Worm (Caenorhabditis elegans) whole organism, mixed stage, embryonic: ENCODE measurements around the gene srx-113.

Experiments used
- M03D4.4 ChIP-seq: sonication (generic microtip); optimal IDR thresholded peaks from 2 replicates; lab custom pipeline; 2017; ENCODE audit warnings: mild to moderate bottlenecking, missing genetic modification characterization, missing compliant biosample characterization
- bed-3 ChIP-seq: fragments of 200-800 bp; sonication (Bioruptor generic); optimal IDR thresholded peaks from 3 replicates; lab custom pipeline; 2018; ENCODE audit warnings: mild to moderate bottlenecking, missing genetic modification characterization, moderate library complexity, missing compliant biosample characterization
- blmp-1 ChIP-seq: fragments of 150-350 bp; optimal IDR thresholded peaks from 2 replicates; lab custom pipeline; 2014; ENCODE audit warnings: missing biosample characterization, missing genetic modification characterization
- ceh-39 ChIP-seq: fragments of 150-350 bp; optimal IDR thresholded peaks from 2 replicates; lab custom pipeline; 2014; ENCODE audit warnings: missing biosample characterization, missing genetic modification characterization
- ceh-43 ChIP-seq: fragments of 200-800 bp; sonication (Bioruptor generic); optimal IDR thresholded peaks from 2 replicates; lab custom pipeline; 2018; ENCODE audit warnings: mild to moderate bottlenecking, missing genetic modification characterization, moderate library complexity, missing compliant biosample characterization
- ceh-83 ChIP-seq: fragments of 200-800 bp; sonication (Bioruptor generic); optimal IDR thresholded peaks from 2 replicates; lab custom pipeline; 2018; ENCODE audit warnings: mild to moderate bottlenecking, missing genetic modification characterization, missing compliant biosample characterization
- ces-1 ChIP-seq: fragments of 150-350 bp; optimal IDR thresholded peaks from 2 replicates; lab custom pipeline; 2014; ENCODE audit warnings: missing biosample characterization, missing genetic modification reagents, missing genetic modification characterization
- cnd-1 ChIP-seq: fragments of 200-800 bp; sonication (Bioruptor generic); optimal IDR thresholded peaks from 2 replicates; lab custom pipeline; 2018; ENCODE audit warnings: mild to moderate bottlenecking, missing genetic modification characterization, missing compliant biosample characterization
- drap-1 ChIP-seq: fragments of 200-800 bp; sonication (Bioruptor generic); optimal IDR thresholded peaks from 3 replicates; lab custom pipeline; 2018; ENCODE audit warnings: mild to moderate bottlenecking, missing genetic modification characterization, missing compliant biosample characterization
- elt-1 ChIP-seq: sonication (generic microtip); optimal IDR thresholded peaks from 2 replicates; lab custom pipeline; 2017; ENCODE audit warnings: missing genetic modification characterization, mild to moderate bottlenecking, missing compliant biosample characterization, antibody characterized with exemption, moderate library complexity, borderline replicate concordance; ENCODE audit not compliant: insufficient read depth
- elt-3 ChIP-seq: fragments of 150-350 bp; optimal IDR thresholded peaks from 2 replicates; lab custom pipeline; 2014; ENCODE audit warnings: missing biosample characterization, missing genetic modification characterization
- flh-1 ChIP-seq: fragments of 200-800 bp; sonication (Bioruptor generic); optimal IDR thresholded peaks from 2 replicates; lab custom pipeline; 2018; ENCODE audit warnings: mild to moderate bottlenecking, missing genetic modification characterization, moderate library complexity, missing compliant biosample characterization
- ham-2 ChIP-seq: fragments of 200-800 bp; sonication (Bioruptor generic); optimal IDR thresholded peaks from 2 replicates; lab custom pipeline; 2018; ENCODE audit warnings: mild to moderate bottlenecking, missing genetic modification characterization, missing compliant biosample characterization
- hlh-1 ChIP-seq: fragments of 150-350 bp; optimal IDR thresholded peaks from 2 replicates; lab custom pipeline; 2014; ENCODE audit warnings: missing biosample characterization, missing genetic modification reagents, missing genetic modification characterization
- lin-13 ChIP-seq: fragments of 150-350 bp; optimal IDR thresholded peaks from 2 replicates; lab custom pipeline; 2014; ENCODE audit warnings: missing biosample characterization, missing genetic modification characterization
- lin-32 ChIP-seq: fragments of 200-800 bp; sonication (Bioruptor generic); optimal IDR thresholded peaks from 2 replicates; lab custom pipeline; 2018; ENCODE audit warnings: mild to moderate bottlenecking, missing genetic modification characterization, missing compliant biosample characterization
- lsy-2 ChIP-seq: fragments of 150-350 bp; optimal IDR thresholded peaks from 2 replicates; lab custom pipeline; 2014; ENCODE audit warnings: missing biosample characterization, missing genetic modification characterization
- mab-5 ChIP-seq: fragments of 150-350 bp; optimal IDR thresholded peaks from 2 replicates; lab custom pipeline; 2014; ENCODE audit warnings: missing biosample characterization, missing genetic modification characterization
- mep-1 ChIP-seq: fragments of 150-350 bp; optimal IDR thresholded peaks from 2 replicates; lab custom pipeline; 2017; ENCODE audit warnings: missing biosample characterization, missing genetic modification reagents, missing genetic modification characterization, inconsistent platforms
- mls-2 ChIP-seq: sonication (generic microtip); optimal IDR thresholded peaks from 2 replicates; lab custom pipeline; 2016; ENCODE audit warnings: mild to moderate bottlenecking, missing genetic modification characterization, moderate library complexity, missing compliant biosample characterization
- nhr-12 ChIP-seq: fragments of 150-350 bp; optimal IDR thresholded peaks from 2 replicates; lab custom pipeline; 2014; ENCODE audit warnings: missing biosample characterization, missing genetic modification characterization
- nhr-2 ChIP-seq: fragments of 150-350 bp; optimal IDR thresholded peaks from 2 replicates; lab custom pipeline; 2014; ENCODE audit warnings: missing biosample characterization, missing genetic modification characterization
- nhr-237 ChIP-seq: fragments of 150-350 bp; optimal IDR thresholded peaks from 2 replicates; lab custom pipeline; 2014; ENCODE audit warnings: missing biosample characterization, missing genetic modification characterization
- nhr-28 ChIP-seq: fragments of 150-350 bp; optimal IDR thresholded peaks from 2 replicates; lab custom pipeline; 2014; ENCODE audit warnings: missing biosample characterization, missing genetic modification characterization
- nhr-76 ChIP-seq: sonication (generic microtip); optimal IDR thresholded peaks from 2 replicates; lab custom pipeline; 2017; ENCODE audit warnings: missing biosample characterization, missing genetic modification characterization
- pha-4 ChIP-seq: fragments of 150-350 bp; optimal IDR thresholded peaks from 2 replicates; lab custom pipeline; 2018; ENCODE audit warnings: missing biosample characterization, missing genetic modification reagents, missing genetic modification characterization
- sem-2 ChIP-seq: fragments of 200-800 bp; sonication (Bioruptor generic); optimal IDR thresholded peaks from 2 replicates; lab custom pipeline; 2018; ENCODE audit warnings: mild to moderate bottlenecking, missing genetic modification characterization, missing compliant biosample characterization
- snpc-4 ChIP-seq: fragments of 150-350 bp; optimal IDR thresholded peaks from 2 replicates; lab custom pipeline; 2014; ENCODE audit warnings: missing biosample characterization, missing genetic modification characterization
- sptf-1 ChIP-seq: sonication (generic microtip); optimal IDR thresholded peaks from 2 replicates; lab custom pipeline; 2017; ENCODE audit warnings: mild to moderate bottlenecking, missing genetic modification characterization, moderate library complexity, missing compliant biosample characterization
- tbx-8 ChIP-seq: fragments of 200-800 bp; sonication (Bioruptor generic); optimal IDR thresholded peaks from 2 replicates; lab custom pipeline; 2018; ENCODE audit warnings: mild to moderate bottlenecking, missing genetic modification characterization, moderate library complexity, missing compliant biosample characterization
- unc-120 ChIP-seq: sonication (generic microtip); optimal IDR thresholded peaks from 2 replicates; lab custom pipeline; 2017; ENCODE audit warnings: missing genetic modification characterization, missing compliant biosample characterization; ENCODE audit not compliant: poor library complexity, severe bottlenecking
- unc-39 ChIP-seq: fragments of 150-350 bp; optimal IDR thresholded peaks from 2 replicates; lab custom pipeline; 2014; ENCODE audit warnings: missing biosample characterization, missing genetic modification characterization
- unc-62 ChIP-seq: fragments of 150-350 bp; optimal IDR thresholded peaks from 2 replicates; lab custom pipeline; 2014; ENCODE audit warnings: missing biosample characterization, missing genetic modification reagents, missing genetic modification characterization
- zip-8 ChIP-seq: fragments of 150-350 bp; optimal IDR thresholded peaks from 2 replicates; lab custom pipeline; 2014; ENCODE audit warnings: missing biosample characterization, missing genetic modification characterization
- ztf-11 ChIP-seq: fragments of 150-350 bp; optimal IDR thresholded peaks from 2 replicates; lab custom pipeline; 2014; ENCODE audit warnings: missing biosample characterization, missing genetic modification characterization

Gene srx-113

DNA sequence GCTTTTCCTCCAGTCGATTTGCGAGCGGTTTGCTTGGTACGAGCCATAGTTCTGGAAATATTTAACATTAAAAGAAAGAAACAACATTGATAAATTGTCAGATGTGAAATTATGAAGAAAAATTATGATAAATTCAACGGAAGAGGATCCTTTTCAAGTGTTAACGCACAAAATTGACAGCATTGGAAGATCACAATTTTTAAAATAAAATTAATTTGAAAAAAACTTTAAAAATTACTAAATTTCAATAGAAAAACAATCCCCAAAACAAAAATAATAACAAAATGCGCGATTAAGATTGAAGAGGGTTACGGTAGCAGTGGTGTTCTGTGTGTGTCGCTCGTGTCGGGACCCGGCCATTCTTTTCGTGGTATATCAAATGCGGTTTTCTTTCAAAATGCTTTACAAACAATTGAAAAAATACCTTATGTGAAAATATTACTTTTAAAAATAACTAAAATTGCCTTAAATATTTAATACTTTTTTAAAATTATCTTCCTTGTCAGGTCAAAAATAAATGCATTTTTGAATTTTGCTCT, 28.4 kb upstream of the srx-113 start, which contains the start of gene his-74:
Gene his-74 (minus strand): TSS at position 51 of the 539 bp plus-strand sequence.
- TF ChIP-seq ceh-43 (GFP tag; lab: Kevin White, UChicago) (no peak), pha-4 (tag; lab: Kevin White, UChicago) (no peak), elt-1 (tag; lab: Kevin White, UChicago) (no peak), lsy-2 (tag; lab: Kevin White, UChicago) (peak; percentile 63)

DNA sequence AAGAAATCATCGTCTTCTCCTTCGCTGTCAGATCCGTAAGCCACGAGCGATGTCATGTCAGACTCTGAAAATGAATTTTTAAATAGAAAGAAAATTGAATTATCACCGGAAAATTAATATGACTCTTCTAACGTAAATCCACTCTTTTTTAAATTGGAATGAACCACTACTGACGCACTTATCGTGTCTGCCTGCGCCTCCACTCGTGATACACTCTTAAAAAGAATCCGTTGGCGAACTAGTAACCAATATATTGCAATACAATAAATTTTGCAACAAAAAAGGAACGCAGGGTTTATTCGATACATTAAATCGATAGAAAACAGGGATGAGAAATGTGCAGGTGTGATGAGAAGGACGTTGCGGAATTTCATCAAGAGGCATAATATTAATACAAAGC, 27.5 kb upstream of the srx-113 start, which contains the start of gene ccch-3:
Gene ccch-3 (minus strand): TSS at position 262 of the 400 bp plus-strand sequence.
- TF ChIP-seq ces-1 (peak; percentile 74), ztf-11 (tag; lab: Kevin White, UChicago) (no peak)

DNA sequence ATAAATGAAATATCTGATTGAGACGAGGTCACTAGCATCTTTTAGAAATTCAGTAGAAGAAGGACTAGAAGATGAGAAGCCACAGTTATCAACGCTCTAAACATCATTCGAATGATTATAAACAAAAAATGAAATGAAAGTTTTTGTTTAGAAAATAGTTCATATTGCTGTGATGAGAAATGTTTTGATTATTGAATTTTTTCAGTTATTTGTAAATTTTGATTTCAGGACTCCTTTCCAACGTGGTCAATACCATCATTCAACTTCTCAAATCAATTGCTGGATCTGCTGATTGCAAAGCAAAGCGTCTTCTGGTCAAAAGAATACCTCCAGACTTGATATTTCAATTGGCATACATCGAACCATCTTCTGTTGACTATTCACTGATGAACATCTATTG, 26.2 kb upstream of the srx-113 start, which contains the start of gene W05B10.6:
Gene W05B10.6 (minus strand): TSS at position 101 of the 400 bp plus-strand sequence.
- no peak for TF ChIP-seq ceh-39 (tag; lab: Kevin White, UChicago)
- no peak for TF ChIP-seq tbx-8
- no peak for TF ChIP-seq M03D4.4 (tag; lab: Kevin White, UChicago)
- no peak for TF ChIP-seq ceh-83 (GFP tag; lab: Kevin White, UChicago)
- TF ChIP-seq nhr-237 (tag; lab: Kevin White, UChicago): no peak
- TF ChIP-seq sem-2 (GFP tag; lab: Kevin White, UChicago): no peak
- TF ChIP-seq lin-13: no peak
- TF ChIP-seq mls-2 (tag; lab: Kevin White, UChicago): no peak
- no peak for TF ChIP-seq ham-2 (GFP tag; lab: Kevin White, UChicago)
- no peak for TF ChIP-seq hlh-1 (tag; lab: Kevin White, UChicago)
- TF ChIP-seq blmp-1 (tag; lab: Kevin White, UChicago): no peak
- no peak for TF ChIP-seq zip-8 (tag; lab: Kevin White, UChicago)
- TF ChIP-seq unc-120: no peak
- no peak for TF ChIP-seq nhr-76
- no peak for TF ChIP-seq drap-1 (GFP tag; lab: Kevin White, UChicago)
- TF ChIP-seq nhr-12 (tag; lab: Kevin White, UChicago): no peak

DNA sequence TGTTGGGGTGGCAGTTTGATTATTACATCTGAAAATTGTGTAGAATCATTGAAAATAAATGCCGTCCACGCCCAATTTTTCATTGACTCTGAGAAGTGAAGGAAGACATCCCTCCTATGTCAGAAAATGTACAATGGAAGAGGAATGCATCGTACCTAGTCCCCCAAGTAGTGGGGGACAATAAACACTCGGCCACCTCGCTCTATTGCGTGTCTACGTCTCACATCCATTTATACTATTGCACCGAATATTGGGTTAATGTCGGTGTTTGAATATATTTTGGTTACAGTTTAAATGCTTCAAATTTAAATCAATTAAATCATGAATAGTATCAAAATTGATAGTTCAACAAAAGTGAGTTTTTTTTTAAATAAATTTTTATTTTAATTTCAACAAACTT, 17.7 kb upstream of the srx-113 start, which contains the start of gene lin-25:
Gene lin-25 (plus strand): TSS at position 290 of the 400 bp plus-strand sequence.
- no peak for TF ChIP-seq bed-3 (GFP tag; lab: Kevin White, UChicago)
- TF ChIP-seq unc-62 (GFP tag; lab: Kevin White, UChicago): no peak
- no peak for TF ChIP-seq elt-1 (tag; lab: Kevin White, UChicago)
- TF ChIP-seq nhr-76: no peak
- TF ChIP-seq lin-13: no peak
- TF ChIP-seq blmp-1 (tag; lab: Kevin White, UChicago): no peak
- TF ChIP-seq elt-3: no peak
- no peak for TF ChIP-seq nhr-28 (tag; lab: Kevin White, UChicago)
- no peak for TF ChIP-seq tbx-8
- TF ChIP-seq ztf-11 (tag; lab: Kevin White, UChicago): no peak
- TF ChIP-seq hlh-1 (tag; lab: Kevin White, UChicago): peak; percentile 11
- no peak for TF ChIP-seq unc-120
- no peak for TF ChIP-seq lin-32
- TF ChIP-seq pha-4 (tag; lab: Kevin White, UChicago): peak; percentile 44
- TF ChIP-seq cnd-1 (tag; lab: Kevin White, UChicago): no peak
- TF ChIP-seq mls-2 (tag; lab: Kevin White, UChicago): no peak
- no peak for TF ChIP-seq sptf-1
- TF ChIP-seq nhr-2 (tag; lab: Kevin White, UChicago): no peak
- no peak for TF ChIP-seq ceh-39 (tag; lab: Kevin White, UChicago)
- TF ChIP-seq mab-5: no peak
- no peak for TF ChIP-seq unc-39 (tag; lab: Kevin White, UChicago)
- no peak for TF ChIP-seq sem-2 (GFP tag; lab: Kevin White, UChicago)
- peak; percentile 64 for TF ChIP-seq ces-1
- TF ChIP-seq zip-8 (tag; lab: Kevin White, UChicago): no peak
- TF ChIP-seq nhr-12 (tag; lab: Kevin White, UChicago): no peak
- no peak for TF ChIP-seq snpc-4 (tag; lab: Kevin White, UChicago)
- no peak for TF ChIP-seq ceh-83 (GFP tag; lab: Kevin White, UChicago)
- TF ChIP-seq M03D4.4 (tag; lab: Kevin White, UChicago): no peak
- TF ChIP-seq mep-1: peak; percentile 43
- peak; percentile 1 for TF ChIP-seq lsy-2 (tag; lab: Kevin White, UChicago)
- no peak for TF ChIP-seq drap-1 (GFP tag; lab: Kevin White, UChicago)
- TF ChIP-seq nhr-237 (tag; lab: Kevin White, UChicago): no peak
- TF ChIP-seq ceh-43 (GFP tag; lab: Kevin White, UChicago): no peak
- TF ChIP-seq flh-1: no peak
- no peak for TF ChIP-seq ham-2 (GFP tag; lab: Kevin White, UChicago)
